Worm (Caenorhabditis elegans): ENCODE results near the gene mdt-6.

- no peak for TF ChIP-seq ceh-13 (GFP tag; optimal IDR thresholded peaks at IDR 0.05)
- no peak for TF ChIP-seq ama-1 (optimal IDR thresholded peaks at IDR 0.05)
- TF ChIP-seq tbx-11 (GFP tag; IDR thresholded peaks at IDR 0.05), result no peak
These were observed 19.3 kb upstream of the mdt-6 start for ce11 chrV:7078765-7079164.
